Fruit fly (Drosophila melanogaster) whole organism, embryonic: ENCODE results near the gene CG7295.

ENCODE experiments used
- CG11085 ChIP-seq: fragments of 200-800 bp; sonication (Bioruptor generic); IDR thresholded peaks from 2 replicates; pipeline ENCODE4 v1.3.6; 2022; ENCODE audit warnings: missing biosample characterization, missing genetic modification characterization
- CG11504 ChIP-seq: fragments of 200-800 bp; sonication (Bioruptor generic); optimal IDR thresholded peaks from 3 replicates; lab custom pipeline; 2019; ENCODE audit warnings: missing biosample characterization, mild to moderate bottlenecking, missing genetic modification characterization, moderate library complexity
- CG12236 ChIP-seq: fragments of 200-800 bp; sonication (Bioruptor generic); optimal IDR thresholded peaks from 2 replicates; lab custom pipeline; 2016; ENCODE audit warnings: missing biosample characterization, missing genetic modification characterization
- CG12744 ChIP-seq: fragments of 200-800 bp; sonication (Bioruptor generic); optimal IDR thresholded peaks from 2 replicates; lab custom pipeline; 2016; ENCODE audit warnings: missing biosample characterization, missing genetic modification characterization
- CG15269 ChIP-seq: fragments of 200-800 bp; sonication (Bioruptor generic); optimal IDR thresholded peaks from 2 replicates; lab custom pipeline; 2018; ENCODE audit warnings: missing biosample characterization, mild to moderate bottlenecking, missing genetic modification characterization, moderate library complexity
- CG1792 ChIP-seq: fragments of 200-800 bp; sonication (Bioruptor generic); optimal IDR thresholded peaks from 2 replicates; lab custom pipeline; 2016; ENCODE audit warnings: missing biosample characterization, missing genetic modification characterization
- CG2678 ChIP-seq: fragments of 200-800 bp; sonication (Bioruptor generic); optimal IDR thresholded peaks from 3 replicates; lab custom pipeline; 2019; ENCODE audit warnings: missing biosample characterization, mild to moderate bottlenecking, missing genetic modification characterization, moderate library complexity
- CG31224 ChIP-seq: fragments of 200-800 bp; sonication (Bioruptor generic); IDR thresholded peaks from 2 replicates; pipeline ENCODE4 v1.3.6; 2022; ENCODE audit warnings: missing biosample characterization, missing genetic modification characterization
- CG4617 ChIP-seq: fragments of 200-800 bp; sonication (Bioruptor generic); optimal IDR thresholded peaks from 3 replicates; lab custom pipeline; 2016; ENCODE audit warnings: missing biosample characterization, missing genetic modification characterization, borderline replicate concordance
- CG6654 ChIP-seq: fragments of 200-800 bp; sonication (Bioruptor generic); optimal IDR thresholded peaks from 2 replicates; lab custom pipeline; 2017; ENCODE audit warnings: missing biosample characterization, mild to moderate bottlenecking, missing genetic modification characterization
- CG6854 ChIP-seq: fragments of 200-800 bp; sonication (Bioruptor generic); optimal IDR thresholded peaks from 3 replicates; lab custom pipeline; 2017; ENCODE audit warnings: missing biosample characterization, mild to moderate bottlenecking, missing genetic modification characterization
- CG7372 ChIP-seq: fragments of 200-800 bp; sonication (Bioruptor generic); IDR thresholded peaks from 2 replicates; pipeline ENCODE4 v1.3.6; 2022; ENCODE audit warnings: missing biosample characterization, missing genetic modification characterization
- Dll ChIP-seq: fragments of 200-800 bp; sonication (Bioruptor generic); IDR thresholded peaks from 4 replicates; pipeline ENCODE4 v1.3.6; 2022; ENCODE audit warnings: missing biosample characterization, missing genetic modification characterization; ENCODE audit not compliant: partially characterized antibody
- Drgx ChIP-seq: fragments of 200-800 bp; sonication (Bioruptor generic); IDR thresholded peaks from 2 replicates; pipeline ENCODE4 v1.3.6; 2022; ENCODE audit warnings: missing biosample characterization, missing genetic modification characterization
- Ets65A ChIP-seq: fragments of 200-800 bp; sonication (Bioruptor generic); peaks from one replicate; lab custom pipeline; 2016; ENCODE audit warnings: missing biosample characterization, missing genetic modification characterization
- HLH54F ChIP-seq: fragments of 200-800 bp; sonication (Bioruptor generic); optimal IDR thresholded peaks from 3 replicates; lab custom pipeline; 2016; ENCODE audit warnings: missing biosample characterization, missing genetic modification characterization
- HLHmδ ChIP-seq: fragments of 200-800 bp; sonication (Bioruptor generic); optimal IDR thresholded peaks from 2 replicates; lab custom pipeline; 2018; ENCODE audit warnings: missing biosample characterization, mild to moderate bottlenecking, missing genetic modification characterization, moderate library complexity
- Max ChIP-seq: fragments of 200-800 bp; sonication (Bioruptor generic); optimal IDR thresholded peaks from 2 replicates; lab custom pipeline; 2016; ENCODE audit warnings: missing biosample characterization, mild to moderate bottlenecking, missing genetic modification characterization
- Nf-YB ChIP-seq: fragments of 200-800 bp; sonication (Bioruptor generic); optimal IDR thresholded peaks from 3 replicates; lab custom pipeline; 2019; ENCODE audit warnings: missing biosample characterization, mild to moderate bottlenecking, missing genetic modification characterization, moderate library complexity
- Pdp1 ChIP-seq, 2 experiments: fragments of 200-800 bp; sonication (Bioruptor generic); optimal IDR thresholded peaks; 3 replicates each; lab custom pipeline; 2016; ENCODE audit warnings: missing biosample characterization in 2 of 2, missing genetic modification characterization in 2 of 2, mild to moderate bottlenecking in 1 of 2, moderate library complexity in 1 of 2
- Usf ChIP-seq: fragments of 200-800 bp; sonication (Bioruptor generic); optimal IDR thresholded peaks from 2 replicates; lab custom pipeline; 2017; ENCODE audit warnings: missing genotype, missing biosample characterization, missing genetic modification characterization
- abd-A ChIP-seq: fragments of 200-800 bp; sonication (Bioruptor generic); optimal IDR thresholded peaks from 3 replicates; lab custom pipeline; 2019; ENCODE audit warnings: missing biosample characterization, mild to moderate bottlenecking, missing genetic modification characterization, moderate library complexity
- cas ChIP-seq: fragments of 200-800 bp; sonication (Bioruptor generic); IDR thresholded peaks from 2 replicates; pipeline ENCODE4 v1.3.6; 2022; ENCODE audit warnings: missing biosample characterization, missing genetic modification characterization
- chinmo ChIP-seq: fragments of 200-800 bp; sonication (Bioruptor generic); IDR thresholded peaks from 4 replicates; pipeline ENCODE4 v1.3.6; 2022; ENCODE audit warnings: missing biosample characterization, missing genetic modification characterization; ENCODE audit not compliant: partially characterized antibody
- ems ChIP-seq: fragments of 200-800 bp; sonication (Bioruptor generic); optimal IDR thresholded peaks from 3 replicates; lab custom pipeline; 2016; ENCODE audit warnings: missing biosample characterization, missing genetic modification characterization
- exex ChIP-seq: fragments of 200-800 bp; sonication (Bioruptor generic); optimal IDR thresholded peaks from 4 replicates; lab custom pipeline; 2018; ENCODE audit warnings: missing biosample characterization, mild to moderate bottlenecking, missing genetic modification characterization, moderate library complexity
- gcm ChIP-seq: fragments of 200-800 bp; sonication (Bioruptor generic); optimal IDR thresholded peaks from 2 replicates; lab custom pipeline; 2019; ENCODE audit warnings: missing biosample characterization, mild to moderate bottlenecking, missing genetic modification characterization, moderate library complexity
- ham ChIP-seq: fragments of 200-800 bp; sonication (Bioruptor generic); IDR thresholded peaks from 2 replicates; pipeline ENCODE4 v1.3.6; 2022; ENCODE audit warnings: missing biosample characterization, missing genetic modification characterization
- hkb ChIP-seq, 2 experiments: fragments of 200-800 bp in 1 of 2; fragments of >200 bp in 1 of 2; sonication (Bioruptor generic) in 1 of 2; IDR thresholded peaks in 1 of 2; optimal IDR thresholded peaks in 1 of 2; 2 replicates each; pipeline versions ENCODE4 v1.3.6 to Lab custom; 2017 to 2022; ENCODE audit warnings: missing biosample characterization in 1 of 2, missing genetic modification characterization in 1 of 2
- ind ChIP-seq: fragments of 200-800 bp; sonication (Bioruptor generic); optimal IDR thresholded peaks from 3 replicates; lab custom pipeline; 2016; ENCODE audit warnings: missing biosample characterization, missing genetic modification characterization
- inv ChIP-seq: fragments of 200-800 bp; sonication (Bioruptor generic); IDR thresholded peaks from 2 replicates; pipeline ENCODE4 v1.3.6; 2022; ENCODE audit warnings: missing biosample characterization, missing genetic modification characterization; ENCODE audit not compliant: partially characterized antibody
- nau ChIP-seq: fragments of 200-800 bp; sonication (Bioruptor generic); optimal IDR thresholded peaks from 3 replicates; lab custom pipeline; 2017; ENCODE audit warnings: missing biosample characterization, mild to moderate bottlenecking, missing genetic modification characterization, missing genetic modification reagents
- nerfin-1 ChIP-seq: fragments of 200-800 bp; sonication (Bioruptor generic); optimal IDR thresholded peaks from 3 replicates; lab custom pipeline; 2019; ENCODE audit warnings: missing biosample characterization, mild to moderate bottlenecking, missing genetic modification characterization, moderate library complexity
- otp ChIP-seq: fragments of 200-800 bp; sonication (Bioruptor generic); IDR thresholded peaks from 3 replicates; pipeline ENCODE4, ENCODE4 v1.3.6; 2022; ENCODE audit warnings: missing biosample characterization, missing genetic modification characterization
- ranshi ChIP-seq: fragments of 200-800 bp; sonication (Bioruptor generic); IDR thresholded peaks from 2 replicates; pipeline ENCODE4 v1.3.6; 2022; ENCODE audit warnings: missing biosample characterization, missing genetic modification characterization
- ro ChIP-seq: fragments of 200-800 bp; sonication (Bioruptor generic); IDR thresholded peaks from 2 replicates; pipeline ENCODE4 v1.3.6; 2022; ENCODE audit warnings: missing biosample characterization, missing genetic modification characterization
- sqz ChIP-seq: fragments of 200-800 bp; sonication (Bioruptor generic); optimal IDR thresholded peaks from 3 replicates; lab custom pipeline; 2018; ENCODE audit warnings: missing biosample characterization, mild to moderate bottlenecking, missing genetic modification characterization
- vfl ChIP-seq: fragments of 200-800 bp; sonication (Bioruptor generic); optimal IDR thresholded peaks from 2 replicates; lab custom pipeline; 2016; ENCODE audit warnings: missing biosample characterization, missing genetic modification characterization
- zen2 ChIP-seq: fragments of 200-800 bp; sonication (Bioruptor generic); IDR thresholded peaks from 3 replicates; pipeline ENCODE4 v1.3.6; 2022; ENCODE audit warnings: missing biosample characterization, missing genetic modification characterization; ENCODE audit not compliant: partially characterized antibody

The CG7295 gene

DNA sequence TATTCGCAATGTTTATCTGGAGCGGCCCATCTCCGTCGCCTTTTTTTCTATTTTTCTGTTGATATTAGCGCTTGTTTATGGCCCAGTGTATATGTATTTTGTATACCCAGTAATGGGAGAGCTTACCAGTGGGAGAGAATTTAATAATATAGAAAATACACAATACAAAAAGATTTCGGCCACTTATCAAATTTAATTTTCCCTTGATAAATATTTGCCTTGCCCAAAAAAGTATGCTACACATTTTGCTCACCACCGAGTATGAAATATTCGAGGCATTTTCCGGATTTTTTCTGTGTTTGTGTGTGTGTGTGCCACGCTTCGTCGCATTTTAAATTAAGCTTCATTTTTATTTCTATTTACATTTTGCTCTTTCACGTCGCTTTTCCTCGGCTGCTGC, 30.6 kb upstream of the CG7295 start (continued):
- no peak for TF ChIP-seq CG12744 (GFP tag; lab: Kevin White, UChicago)
- no peak for TF ChIP-seq HLHmδ
- TF ChIP-seq inv (GFP tag; lab: Robert Waterston, UW), result no peak
- peak; percentile 31 for TF ChIP-seq CG2678

DNA sequence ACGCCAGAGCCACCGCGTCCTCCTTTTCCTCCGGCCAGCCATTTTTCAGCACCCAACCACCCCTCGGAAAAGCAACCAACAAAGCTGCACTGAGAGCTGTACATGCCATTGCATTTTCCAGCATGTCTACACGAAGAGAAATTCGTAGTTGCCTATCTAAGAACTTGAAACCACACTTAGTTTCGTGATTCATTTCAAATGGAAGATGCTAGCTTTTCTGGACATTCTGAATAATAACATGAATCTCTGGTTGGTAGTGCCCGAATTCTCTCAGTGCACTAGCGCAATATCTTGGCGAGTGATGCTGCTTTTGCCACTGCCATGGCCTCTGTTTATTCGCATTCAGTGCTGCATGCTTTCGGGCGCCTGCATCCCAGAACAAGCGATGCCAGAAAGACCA, 7.6 kb upstream of the CG7295 start:
- TF ChIP-seq CG31224 (GFP tag; lab: Robert Waterston, UW), result no peak
- TF ChIP-seq CG1792 (GFP tag; lab: Kevin White, UChicago), result no peak
- TF ChIP-seq sqz, result no peak
- no peak for TF ChIP-seq ro (GFP tag; lab: Robert Waterston, UW)
- no peak for TF ChIP-seq Dll (GFP tag; lab: Robert Waterston, UW)
- TF ChIP-seq Pdp1 (GFP tag; optimal IDR thresholded peaks at IDR 0.05; lab: Kevin White, UChicago), result no peak
- TF ChIP-seq otp (GFP tag; lab: Robert Waterston, UW), result peak; percentile 52; the same call in 2 of the 3 replicates
- no peak for TF ChIP-seq CG15269 (tag; lab: Kevin White, UChicago)
- TF ChIP-seq exex (tag; lab: Kevin White, UChicago), result no peak
- peak; percentile 92 for TF ChIP-seq Ets65A (GFP tag; lab: Kevin White, UChicago)
- TF ChIP-seq Max (GFP tag; lab: Kevin White, UChicago), result no peak
- no peak for TF ChIP-seq CG12744 (GFP tag; lab: Kevin White, UChicago)
- TF ChIP-seq cas (GFP tag; lab: Robert Waterston, UW), result no peak
- no peak for TF ChIP-seq ind (GFP tag; lab: Kevin White, UChicago)
- 0 out of 2 replicates have a peak, but pooled peaks have one; percentile 18 for TF ChIP-seq Drgx
- no peak for TF ChIP-seq gcm
- no peak for TF ChIP-seq nerfin-1 (tag; lab: Kevin White, UChicago)
- TF ChIP-seq zen2, result no peak
- no peak for TF ChIP-seq CG6854
- no peak for TF ChIP-seq ems
- no peak for TF ChIP-seq CG4617 (GFP tag; lab: Kevin White, UChicago)
- TF ChIP-seq vfl (GFP tag; lab: Kevin White, UChicago), result no peak
- TF ChIP-seq CG11085 (GFP tag; lab: Robert Waterston, UW), result no peak
- TF ChIP-seq CG12236 (GFP tag; lab: Kevin White, UChicago), result no peak
- TF ChIP-seq HLH54F (GFP tag; lab: Kevin White, UChicago), result no peak
- TF ChIP-seq hkb (optimal IDR thresholded peaks at IDR 0.05; lab: Kevin White, UChicago), result no peak
- TF ChIP-seq hkb (GFP tag; IDR thresholded peaks at IDR 0.05; lab: Robert Waterston, UW), result no peak
- TF ChIP-seq CG6654, result no peak

DNA sequence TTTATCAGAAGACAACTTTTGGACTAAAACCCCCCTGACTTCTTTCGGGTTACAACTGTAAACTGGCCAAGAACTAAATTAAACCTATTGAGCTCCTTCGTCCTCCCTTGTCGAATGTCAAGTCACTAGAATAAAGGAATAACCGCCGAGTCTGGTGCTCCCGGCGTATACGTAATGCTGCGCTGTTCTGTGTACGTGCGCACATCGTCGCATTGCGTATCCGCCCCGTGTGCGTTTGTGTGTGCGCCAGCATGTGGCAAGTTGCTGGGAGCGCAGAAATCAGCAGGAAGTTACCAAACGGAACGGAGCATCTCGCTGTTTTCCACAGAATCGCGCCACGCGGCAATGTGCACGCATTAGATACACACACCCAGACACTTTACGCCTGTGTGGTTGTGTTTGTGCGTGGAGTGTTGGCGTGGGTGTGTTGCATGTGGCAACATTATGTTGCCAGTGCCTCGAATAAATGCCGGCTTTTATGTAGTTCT, 4.0 kb downstream of the CG7295 start:
- TF ChIP-seq nau (GFP tag; lab: Kevin White, UChicago) (no peak), abd-A (tag; lab: Kevin White, UChicago) (peak; percentile 66), Usf (GFP tag; lab: Kevin White, UChicago) (no peak), CG11504 (tag; lab: Kevin White, UChicago) (peak; percentile 1), ranshi (GFP tag; lab: Robert Waterston, UW) (no peak), Nf-YB (GFP tag; lab: Kevin White, UChicago) (no peak), ham (GFP tag; lab: Robert Waterston, UW) (0 out of 2 replicates have a peak, but pooled peaks have one; percentile 34), CG31224 (GFP tag; lab: Robert Waterston, UW) (peak; percentile 94), chinmo (GFP tag; lab: Robert Waterston, UW) (0 out of 4 replicates have a peak, but pooled peaks have one; percentile 14), Ets65A (GFP tag; lab: Kevin White, UChicago) (peak; percentile 81), CG7372 (GFP tag; lab: Robert Waterston, UW) (peak; percentile 86)
